Worm (Caenorhabditis elegans): Measurements from ENCODE around the gene F53E4.1.

- TF ChIP-seq unc-62 (GFP tag; optimal IDR thresholded peaks at IDR 0.05) (no peak), fkh-8 (tag; optimal IDR thresholded peaks at IDR 0.05) (no peak), fkh-10 (GFP tag; optimal IDR thresholded peaks at IDR 0.05) (no peak), hpl-2 (GFP tag; optimal IDR thresholded peaks at IDR 0.05) (no peak), nhr-84 (tag; optimal IDR thresholded peaks at IDR 0.05) (no peak), lsy-2 (tag; optimal IDR thresholded peaks at IDR 0.05) (no peak), zag-1 (tag; optimal IDR thresholded peaks at IDR 0.05) (no peak), fos-1 (tag; optimal IDR thresholded peaks at IDR 0.05) (no peak), egl-27 (tag; optimal IDR thresholded peaks at IDR 0.05) (no peak)
These were observed 48.6 kb upstream of the F53E4.1 start, which contains the start of gene Y6E2A.4 for ce11 chrV:15716679-15717078.

All from whole organism, L1 larva.